Fruit fly (Drosophila melanogaster): ENCODE results near the gene Ciz1.

dm6 chr3L:9829154-9829553 is 35.3 kb upstream of the Ciz1 start:
- TF ChIP-seq EcR (GFP tag; optimal IDR thresholded peaks at IDR 0.05): no peak
- no peak for TF ChIP-seq CG13204 (GFP tag; optimal IDR thresholded peaks at IDR 0.05)
- TF ChIP-seq CG8301 (tag; optimal IDR thresholded peaks at IDR 0.05): no peak
- TF ChIP-seq Snoo (tag; optimal IDR thresholded peaks at IDR 0.05): no peak
- no peak for TF ChIP-seq rn (GFP tag; IDR thresholded peaks at IDR 0.05)
- no peak for TF ChIP-seq CG10348 (GFP tag; IDR thresholded peaks at IDR 0.05)
- no peak for TF ChIP-seq fd96Ca (GFP tag; IDR thresholded peaks at IDR 0.05)

Measured in whole organism, pupa.